Fruit fly (Drosophila melanogaster) whole organism, embryonic: Measurements from ENCODE around the gene CG7264.

Source experiments
- CG10431 ChIP-seq: fragments of 200-800 bp; sonication (Bioruptor generic); optimal IDR thresholded peaks from 3 replicates; lab custom pipeline; 2018; ENCODE audit warnings: missing biosample characterization, mild to moderate bottlenecking, missing genetic modification characterization
- CG10654 ChIP-seq: fragments of 200-800 bp; sonication (Bioruptor generic); optimal IDR thresholded peaks from 2 replicates; lab custom pipeline; 2016; ENCODE audit warnings: missing biosample characterization, missing genetic modification characterization
- CG1233 ChIP-seq: fragments of 200-800 bp; sonication (Bioruptor generic); optimal IDR thresholded peaks from 4 replicates; lab custom pipeline; 2018; ENCODE audit warnings: missing biosample characterization, mild to moderate bottlenecking, missing genetic modification characterization
- CG13287 ChIP-seq: fragments of 200-800 bp; sonication (Bioruptor generic); IDR thresholded peaks from 2 replicates; pipeline ENCODE4 v1.3.6; 2022; ENCODE audit warnings: missing biosample characterization, missing genetic modification characterization; ENCODE audit not compliant: partially characterized antibody
- CG14860 ChIP-seq: fragments of 200-800 bp; sonication (Bioruptor generic); IDR thresholded peaks from 3 replicates; pipeline ENCODE4 v1.3.6; 2022; ENCODE audit warnings: missing biosample characterization, missing genetic modification characterization; ENCODE audit not compliant: partially characterized antibody
- CG1529 ChIP-seq: fragments of 200-800 bp; sonication (Bioruptor generic); optimal IDR thresholded peaks from 3 replicates; lab custom pipeline; 2018; ENCODE audit warnings: missing biosample characterization, missing genetic modification characterization
- CG1602 ChIP-seq: fragments of 200-800 bp; sonication (Bioruptor generic); optimal IDR thresholded peaks from 3 replicates; lab custom pipeline; 2016; ENCODE audit warnings: missing biosample characterization, missing genetic modification characterization
- CG16813 ChIP-seq: fragments of 200-800 bp; sonication (Bioruptor generic); IDR thresholded peaks from 3 replicates; pipeline ENCODE4 v1.3.6; 2022; ENCODE audit warnings: missing biosample characterization, missing genetic modification characterization; ENCODE audit not compliant: partially characterized antibody
- CG17802 ChIP-seq: fragments of 200-800 bp; sonication (Bioruptor generic); optimal IDR thresholded peaks from 2 replicates; lab custom pipeline; 2018; ENCODE audit warnings: missing biosample characterization, mild to moderate bottlenecking, missing genetic modification characterization, moderate library complexity
- CG30431 ChIP-seq: fragments of 200-800 bp; sonication (Bioruptor generic); optimal IDR thresholded peaks from 2 replicates; lab custom pipeline; 2017; ENCODE audit warnings: missing biosample characterization, missing genetic modification characterization
- CG31388 ChIP-seq: fragments of 200-800 bp; sonication (Bioruptor generic); optimal IDR thresholded peaks from 2 replicates; lab custom pipeline; 2016; ENCODE audit warnings: missing biosample characterization, missing genetic modification characterization
- CG42726 ChIP-seq: fragments of 200-800 bp; sonication (Bioruptor generic); IDR thresholded peaks from 2 replicates; pipeline ENCODE4 v1.3.6; 2022; ENCODE audit warnings: missing biosample characterization, missing genetic modification characterization; ENCODE audit not compliant: partially characterized antibody
- CG4707 ChIP-seq: fragments of 200-800 bp; sonication (Bioruptor generic); optimal IDR thresholded peaks from 2 replicates; lab custom pipeline; 2018; ENCODE audit warnings: missing biosample characterization, mild to moderate bottlenecking, missing genetic modification characterization, moderate library complexity
- CG6765 ChIP-seq: fragments of 200-800 bp; sonication (Bioruptor generic); optimal IDR thresholded peaks from 3 replicates; lab custom pipeline; 2017; ENCODE audit warnings: missing biosample characterization, mild to moderate bottlenecking, missing genetic modification characterization
- CG6791 ChIP-seq: fragments of 200-800 bp; sonication (Bioruptor generic); IDR thresholded peaks from 3 replicates; pipeline ENCODE4 v1.3.6; 2022; ENCODE audit warnings: missing biosample characterization, missing genetic modification characterization; ENCODE audit not compliant: partially characterized antibody
- CG7372 ChIP-seq: fragments of 200-800 bp; sonication (Bioruptor generic); IDR thresholded peaks from 2 replicates; pipeline ENCODE4 v1.3.6; 2022; ENCODE audit warnings: missing biosample characterization, missing genetic modification characterization
- CG8765 ChIP-seq: fragments of 200-800 bp; sonication (Bioruptor generic); IDR thresholded peaks from 2 replicates; pipeline ENCODE4 v1.3.6; 2022; ENCODE audit warnings: missing biosample characterization, missing genetic modification characterization
- Chrac-16 ChIP-seq: fragments of 200-800 bp; sonication (Bioruptor generic); optimal IDR thresholded peaks from 3 replicates; lab custom pipeline; 2016; ENCODE audit warnings: missing biosample characterization, missing genetic modification characterization
- D19B ChIP-seq: fragments of 200-800 bp; sonication (Bioruptor generic); optimal IDR thresholded peaks from 2 replicates; lab custom pipeline; 2017; ENCODE audit warnings: missing biosample characterization, mild to moderate bottlenecking, missing genetic modification characterization
- Deaf1 ChIP-seq: fragments of 200-800 bp; optimal IDR thresholded peaks from 3 replicates; lab custom pipeline; 2019; ENCODE audit warnings: missing biosample characterization, mild to moderate bottlenecking, missing genetic modification characterization, moderate library complexity
- HLH4C ChIP-seq: fragments of 200-800 bp; sonication (Bioruptor generic); IDR thresholded peaks from 3 replicates; pipeline ENCODE4 v1.3.6; 2022; ENCODE audit warnings: missing biosample characterization, missing genetic modification characterization; ENCODE audit not compliant: partially characterized antibody
- Rfx ChIP-seq: fragments of 200-800 bp; sonication (Bioruptor generic); IDR thresholded peaks from 2 replicates; pipeline ENCODE4 v1.3.6; 2022; ENCODE audit warnings: missing biosample characterization, missing genetic modification characterization
- Scr ChIP-seq: fragments of 200-800 bp; sonication (Bioruptor generic); IDR thresholded peaks from 2 replicates; pipeline ENCODE4 v1.3.6; 2022; ENCODE audit warnings: missing biosample characterization, missing genetic modification characterization; ENCODE audit not compliant: partially characterized antibody
- Sin3A ChIP-seq: fragments of >200 bp; optimal IDR thresholded peaks from 2 replicates; lab custom pipeline; 2018
- amos ChIP-seq: fragments of 200-800 bp; sonication (Bioruptor generic); IDR thresholded peaks from 2 replicates; pipeline ENCODE4 v1.3.6; 2022; ENCODE audit warnings: missing biosample characterization, missing genetic modification characterization; ENCODE audit not compliant: partially characterized antibody
- gsb ChIP-seq: fragments of 200-800 bp; sonication (Bioruptor generic); IDR thresholded peaks from 2 replicates; pipeline ENCODE4 v1.3.6; 2022; ENCODE audit warnings: missing biosample characterization, missing genetic modification characterization
- hb ChIP-seq: fragments of 200-800 bp; sonication (Bioruptor generic); IDR thresholded peaks from 3 replicates; pipeline ENCODE4 v1.3.6; 2022; ENCODE audit warnings: missing biosample characterization, missing genetic modification characterization; ENCODE audit not compliant: partially characterized antibody
- inv ChIP-seq: fragments of 200-800 bp; sonication (Bioruptor generic); IDR thresholded peaks from 2 replicates; pipeline ENCODE4 v1.3.6; 2022; ENCODE audit warnings: missing biosample characterization, missing genetic modification characterization; ENCODE audit not compliant: partially characterized antibody
- ken ChIP-seq: fragments of 200-800 bp; sonication (Bioruptor generic); IDR thresholded peaks from 3 replicates; pipeline ENCODE4 v1.3.6; 2022; ENCODE audit warnings: missing biosample characterization, missing genetic modification characterization
- knrl ChIP-seq: fragments of 200-800 bp; sonication (Bioruptor generic); IDR thresholded peaks from 3 replicates; pipeline ENCODE4 v1.3.6; 2022; ENCODE audit warnings: missing biosample characterization, missing genetic modification characterization; ENCODE audit not compliant: partially characterized antibody
- mirr ChIP-seq: fragments of 200-800 bp; sonication (Bioruptor generic); optimal IDR thresholded peaks from 3 replicates; lab custom pipeline; 2018; ENCODE audit warnings: missing biosample characterization, mild to moderate bottlenecking, missing genetic modification characterization
- oc ChIP-seq: fragments of 200-800 bp; sonication (Bioruptor generic); optimal IDR thresholded peaks from 2 replicates; lab custom pipeline; 2018; ENCODE audit warnings: missing biosample characterization, mild to moderate bottlenecking, missing genetic modification characterization, moderate library complexity
- run ChIP-seq: fragments of 200-800 bp; sonication (Bioruptor generic); optimal IDR thresholded peaks from 3 replicates; lab custom pipeline; 2018; ENCODE audit warnings: missing biosample characterization, mild to moderate bottlenecking, missing genetic modification characterization
- sna ChIP-seq: fragments of 200-800 bp; sonication (Bioruptor generic); IDR thresholded peaks from 2 replicates; pipeline ENCODE4 v1.3.6; 2022; ENCODE audit warnings: missing biosample characterization, missing genetic modification characterization; ENCODE audit not compliant: partially characterized antibody
- sob ChIP-seq: fragments of 200-800 bp; sonication (Bioruptor generic); IDR thresholded peaks from 2 replicates; pipeline ENCODE4 v1.3.6; 2022; ENCODE audit warnings: missing biosample characterization, missing genetic modification characterization
- tap ChIP-seq: fragments of 200-800 bp; optimal IDR thresholded peaks from 3 replicates; lab custom pipeline; 2019; ENCODE audit warnings: missing biosample characterization, mild to moderate bottlenecking, missing genetic modification characterization, moderate library complexity

Gene CG7264

DNA sequence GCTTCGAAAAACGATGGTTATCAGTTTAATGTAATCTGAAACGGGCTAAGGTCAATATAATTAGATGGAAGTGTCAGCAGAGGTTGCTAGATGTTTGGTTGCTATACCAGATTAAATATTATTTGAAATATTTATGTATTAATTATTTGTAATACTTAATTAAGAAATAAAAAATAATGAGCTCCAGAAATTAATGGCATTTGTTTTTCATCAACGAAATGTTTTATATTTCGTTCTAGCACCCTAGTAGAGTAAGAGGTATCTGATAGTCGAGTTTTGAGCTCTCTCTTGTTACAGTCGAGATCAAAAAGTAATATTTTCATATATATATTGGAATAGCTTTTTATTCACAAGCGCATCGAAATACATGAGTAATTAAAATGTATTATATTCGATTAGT is 27.2 kb upstream of the CG7264 start:
- no peak for TF ChIP-seq CG7372 (GFP tag; lab: Robert Waterston, UW)
- no peak for TF ChIP-seq Sin3A (lab: Kevin White, UChicago)
- TF ChIP-seq mirr (GFP tag; lab: Kevin White, UChicago): no peak
- TF ChIP-seq Deaf1 (tag; lab: Kevin White, UChicago): no peak
- TF ChIP-seq CG10654 (GFP tag; lab: Kevin White, UChicago): no peak
- peak; percentile 52; the same call in 1 of the 3 replicates for TF ChIP-seq CG16813 (GFP tag; lab: Robert Waterston, UW)
- TF ChIP-seq CG14860 (GFP tag; lab: Robert Waterston, UW): peak; percentile 62; the same call in 2 of the 3 replicates
- TF ChIP-seq CG1233 (GFP tag; lab: Kevin White, UChicago): no peak
- TF ChIP-seq sna (GFP tag; lab: Robert Waterston, UW): 0 out of 2 replicates have a peak, but pooled peaks have one; percentile 40
- TF ChIP-seq CG10431: no peak
- TF ChIP-seq CG31388 (GFP tag; lab: Kevin White, UChicago): no peak
- TF ChIP-seq D19B (GFP tag; lab: Kevin White, UChicago): peak; percentile 56
- TF ChIP-seq sob: no peak
- TF ChIP-seq CG13287 (GFP tag; lab: Robert Waterston, UW): peak; percentile 25; the same call in 1 of the 2 replicates
- TF ChIP-seq Rfx (GFP tag; lab: Robert Waterston, UW): no peak
- TF ChIP-seq Scr (GFP tag; lab: Robert Waterston, UW): peak; percentile 39; the same call in 1 of the 2 replicates
- no peak for TF ChIP-seq CG6765 (GFP tag; lab: Kevin White, UChicago)
- no peak for TF ChIP-seq gsb (GFP tag; lab: Robert Waterston, UW)
- TF ChIP-seq HLH4C (GFP tag; lab: Robert Waterston, UW): peak; percentile 79
- no peak for TF ChIP-seq tap (tag; lab: Kevin White, UChicago)
- no peak for TF ChIP-seq CG8765 (GFP tag; lab: Robert Waterston, UW)
- 0 out of 3 replicates have a peak, but pooled peaks have one; percentile 15 for TF ChIP-seq hb (GFP tag; lab: Robert Waterston, UW)
- TF ChIP-seq oc (tag; lab: Kevin White, UChicago): no peak
- no peak for TF ChIP-seq CG4707 (GFP tag; lab: Kevin White, UChicago)
- no peak for TF ChIP-seq amos (GFP tag; lab: Robert Waterston, UW)
- TF ChIP-seq Chrac-16 (GFP tag; lab: Kevin White, UChicago): no peak
- TF ChIP-seq ken (GFP tag; lab: Robert Waterston, UW): no peak
- no peak for TF ChIP-seq run (tag; lab: Kevin White, UChicago)
- no peak for TF ChIP-seq CG17802 (tag; lab: Kevin White, UChicago)
- TF ChIP-seq CG6791 (GFP tag; lab: Robert Waterston, UW): peak; percentile 33; the same call in 1 of the 3 replicates
- TF ChIP-seq CG1602 (GFP tag; lab: Kevin White, UChicago): no peak
- TF ChIP-seq CG42726 (GFP tag; lab: Robert Waterston, UW): no peak
- peak; percentile 20; the same call in 1 of the 2 replicates for TF ChIP-seq inv

DNA sequence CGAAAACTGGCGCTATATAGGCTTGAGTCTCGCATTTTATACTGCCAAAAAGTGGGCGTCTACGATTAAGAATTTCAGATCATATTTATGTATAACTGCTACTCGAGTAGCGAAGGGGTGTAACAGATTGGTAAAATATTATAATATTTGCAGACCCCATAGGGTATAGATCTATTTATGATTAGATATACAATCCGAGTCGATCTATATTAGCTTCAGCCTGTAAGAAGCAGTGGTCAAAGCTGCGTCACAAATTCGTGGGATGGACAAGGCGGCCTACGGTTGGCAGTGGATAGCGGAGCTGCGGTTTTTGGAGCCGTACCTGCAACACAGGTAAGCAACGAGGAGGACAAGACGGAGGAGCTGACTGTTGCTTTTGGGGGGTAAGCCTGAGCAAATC is 14.2 kb upstream of the CG7264 start, which contains the start of gene Cubn2:
Cubn2 (minus strand) TSS at position 101 of the 400 bp plus-strand sequence.
- TF ChIP-seq CG30431 (no peak), knrl (GFP tag; lab: Robert Waterston, UW) (no peak), CG1529 (GFP tag; lab: Kevin White, UChicago) (no peak)
- TF ChIP-seq, all 482 proteins: peak for 0
